Worm (Caenorhabditis elegans) whole organism, L1 larva: ENCODE data around the gene plpp-1.1.

Source experiments
- dpl-1 ChIP-seq, 3 experiments: fragments of 150-350 bp in 2 of 3; sonication (generic microtip) in 1 of 3; optimal IDR thresholded peaks; 2 replicates each; lab custom pipeline; 2014 to 2017; ENCODE audit warnings: missing biosample characterization in 3 of 3, missing genetic modification characterization in 3 of 3, missing genetic modification reagents in 3 of 3
- egl-27 ChIP-seq, 2 experiments: fragments of 150-350 bp in 1 of 2; sonication (generic microtip); optimal IDR thresholded peaks; 3 replicates each; lab custom pipeline; 2017 to 2018; ENCODE audit warnings: missing biosample characterization in 2 of 2, missing genetic modification characterization in 2 of 2, missing genetic modification reagents in 2 of 2
- nhr-12 ChIP-seq: sonication (generic microtip); optimal IDR thresholded peaks from 2 replicates; lab custom pipeline; 2017; ENCODE audit warnings: missing biosample characterization, missing genetic modification characterization
- nhr-28 ChIP-seq: fragments of 150-350 bp; optimal IDR thresholded peaks from 2 replicates; lab custom pipeline; 2014; ENCODE audit warnings: missing biosample characterization, missing genetic modification characterization
- pqm-1 ChIP-seq: sonication (generic microtip); optimal IDR thresholded peaks from 3 replicates; lab custom pipeline; 2017; ENCODE audit warnings: missing biosample characterization, missing genetic modification characterization
- unc-98 ChIP-seq: fragments of 200-800 bp; sonication (Bioruptor generic); IDR thresholded peaks from 2 replicates; pipeline ENCODE4 v1.3.6; 2022; ENCODE audit warnings: missing genetic modification characterization, missing compliant biosample characterization
- zag-1 ChIP-seq: fragments of 150-350 bp; optimal IDR thresholded peaks from 2 replicates; lab custom pipeline; 2014; ENCODE audit warnings: missing biosample characterization, missing genetic modification characterization

DNA sequence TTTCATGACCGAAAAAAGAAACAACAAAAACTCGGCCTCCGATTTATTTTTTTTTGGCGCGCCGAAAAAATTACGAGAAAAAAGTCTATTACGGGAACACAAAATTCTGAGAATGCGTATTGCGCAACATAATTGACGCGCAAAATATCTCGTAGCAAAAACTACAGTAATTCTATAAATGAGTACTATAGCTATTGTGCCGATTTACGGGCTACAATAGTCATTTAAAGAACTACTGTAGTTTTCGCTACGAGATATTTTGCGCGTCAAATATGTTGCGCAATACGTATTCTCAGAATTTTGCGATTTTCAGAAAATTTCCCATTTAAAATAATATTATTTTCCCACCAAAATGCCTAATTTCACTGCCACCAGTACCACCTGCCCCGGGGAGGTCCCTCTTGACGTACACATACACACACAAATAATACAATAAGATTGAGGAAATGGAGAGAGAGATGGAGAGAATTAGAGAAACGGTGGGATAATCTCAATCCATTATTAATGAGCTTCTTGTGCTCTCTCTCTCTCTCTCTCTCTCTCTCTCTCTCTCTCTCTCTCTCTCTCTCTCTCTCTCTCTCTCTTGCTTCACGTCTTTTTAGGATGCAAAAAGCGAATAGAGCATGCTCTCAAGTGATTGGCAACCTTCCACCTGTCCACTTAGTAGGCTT lies 31.8 kb upstream of the plpp-1.1 start:
- TF ChIP-seq nhr-28 (no peak), zag-1 (tag; lab: Kevin White, UChicago) (no peak), pqm-1 (tag; lab: Kevin White, UChicago) (no peak), dpl-1 (GFP tag; optimal IDR thresholded peaks at IDR 0.05; lab: Kevin White, UChicago) (no peak), nhr-12 (no peak), unc-98 (GFP tag; lab: Robert Waterston, UW) (no peak), egl-27 (tag; optimal IDR thresholded peaks at IDR 0.05; lab: Kevin White, UChicago) (no peak)
